Worm (Caenorhabditis elegans) whole organism, L2 larva: ENCODE results near the gene C49F5.8.

Source experiments
- C34F6.9 ChIP-seq: fragments of 150-350 bp; optimal IDR thresholded peaks from 2 replicates; lab custom pipeline; 2014; ENCODE audit warnings: missing biosample characterization, missing genetic modification characterization
- Y55F3AM.14 ChIP-seq: fragments of 200-800 bp; sonication (Bioruptor generic); optimal IDR thresholded peaks from 2 replicates; lab custom pipeline; 2018; ENCODE audit warnings: mild to moderate bottlenecking, missing genetic modification characterization, missing compliant biosample characterization
- ZK546.5 ChIP-seq: sonication (generic microtip); optimal IDR thresholded peaks from 2 replicates; lab custom pipeline; 2017; ENCODE audit warnings: missing biosample characterization, missing genetic modification characterization
- aly-2 ChIP-seq: fragments of 150-350 bp; optimal IDR thresholded peaks from 2 replicates; lab custom pipeline; 2014; ENCODE audit warnings: missing biosample characterization, missing genetic modification characterization
- ama-1 ChIP-seq: fragments of 150-350 bp; optimal IDR thresholded peaks from 2 replicates; lab custom pipeline; 2018; ENCODE audit warnings: inconsistent platforms
- blmp-1 ChIP-seq: sonication (generic microtip); optimal IDR thresholded peaks from 2 replicates; lab custom pipeline; 2017; ENCODE audit warnings: missing genetic modification characterization, mild to moderate bottlenecking, missing compliant biosample characterization, antibody characterized with exemption, moderate library complexity; ENCODE audit not compliant: insufficient read depth
- ceh-16 ChIP-seq: fragments of 150-350 bp; optimal IDR thresholded peaks from 2 replicates; lab custom pipeline; 2014; ENCODE audit warnings: missing biosample characterization, missing genetic modification characterization
- ceh-82 ChIP-seq: fragments of 150-350 bp; optimal IDR thresholded peaks from 2 replicates; lab custom pipeline; 2014; ENCODE audit warnings: missing biosample characterization, missing genetic modification characterization
- crh-2 ChIP-seq: sonication (generic microtip); optimal IDR thresholded peaks from 2 replicates; lab custom pipeline; 2017; ENCODE audit warnings: missing biosample characterization, missing genetic modification characterization
- dmd-4 ChIP-seq: sonication (generic microtip); optimal IDR thresholded peaks from 2 replicates; lab custom pipeline; 2017; ENCODE audit warnings: missing biosample characterization, missing genetic modification characterization
- egl-27 ChIP-seq: sonication (generic microtip); optimal IDR thresholded peaks from 3 replicates; lab custom pipeline; 2017; ENCODE audit warnings: missing biosample characterization, missing genetic modification reagents, missing genetic modification characterization
- elt-1 ChIP-seq: fragments of 150-350 bp; optimal IDR thresholded peaks from 2 replicates; lab custom pipeline; 2014; ENCODE audit warnings: missing biosample characterization, missing genetic modification characterization
- elt-3 ChIP-seq: sonication (generic microtip); optimal IDR thresholded peaks from 2 replicates; lab custom pipeline; 2017; ENCODE audit warnings: missing biosample characterization, missing genetic modification characterization
- fos-1 ChIP-seq: fragments of 150-350 bp; optimal IDR thresholded peaks from 2 replicates; lab custom pipeline; 2014; ENCODE audit warnings: missing biosample characterization, missing genetic modification characterization
- gmeb-1 ChIP-seq: fragments of 150-350 bp; optimal IDR thresholded peaks from 2 replicates; lab custom pipeline; 2014; ENCODE audit warnings: missing biosample characterization, missing genetic modification characterization
- lsy-2 ChIP-seq, 2 experiments: fragments of 150-350 bp in 1 of 2; sonication (generic microtip) in 1 of 2; optimal IDR thresholded peaks; 2 replicates each; lab custom pipeline; 2014 to 2017; ENCODE audit warnings: missing biosample characterization in 2 of 2, missing genetic modification characterization in 2 of 2
- mab-5 ChIP-seq: fragments of 150-350 bp; optimal IDR thresholded peaks from 2 replicates; lab custom pipeline; 2014; ENCODE audit warnings: missing biosample characterization, missing genetic modification characterization
- mbf-1 ChIP-seq: sonication (generic microtip); optimal IDR thresholded peaks from 2 replicates; lab custom pipeline; 2017; ENCODE audit warnings: missing biosample characterization, missing genetic modification characterization
- mdl-1 ChIP-seq, 2 experiments: fragments of 150-350 bp in 1 of 2; sonication (generic microtip) in 1 of 2; optimal IDR thresholded peaks; 2 replicates each; lab custom pipeline; 2017; ENCODE audit warnings: missing biosample characterization in 2 of 2, missing genetic modification characterization in 2 of 2
- nhr-10 ChIP-seq: sonication (generic microtip); optimal IDR thresholded peaks from 2 replicates; lab custom pipeline; 2017; ENCODE audit warnings: missing biosample characterization, missing genetic modification characterization
- nhr-11 ChIP-seq: fragments of 150-350 bp; optimal IDR thresholded peaks from 2 replicates; lab custom pipeline; 2014; ENCODE audit warnings: missing biosample characterization, missing genetic modification characterization
- nhr-12 ChIP-seq: fragments of 150-350 bp; optimal IDR thresholded peaks from 2 replicates; lab custom pipeline; 2014; ENCODE audit warnings: missing biosample characterization, missing genetic modification characterization
- nhr-129 ChIP-seq: fragments of 150-350 bp; optimal IDR thresholded peaks from 2 replicates; lab custom pipeline; 2014; ENCODE audit warnings: missing biosample characterization, missing genetic modification characterization
- nhr-21 ChIP-seq: fragments of 150-350 bp; optimal IDR thresholded peaks from 2 replicates; lab custom pipeline; 2014; ENCODE audit warnings: missing biosample characterization, missing genetic modification characterization
- nhr-23 ChIP-seq: fragments of 150-350 bp; optimal IDR thresholded peaks from 2 replicates; lab custom pipeline; 2014; ENCODE audit warnings: missing biosample characterization, missing genetic modification reagents, missing genetic modification characterization
- nhr-237 ChIP-seq: fragments of 150-350 bp; optimal IDR thresholded peaks from 2 replicates; lab custom pipeline; 2014; ENCODE audit warnings: missing biosample characterization, missing genetic modification characterization
- nhr-25 ChIP-seq: fragments of 150-350 bp; sonication (generic microtip); optimal IDR thresholded peaks from 3 replicates; lab custom pipeline; 2014; ENCODE audit warnings: missing biosample characterization, missing genetic modification characterization
- nhr-6 ChIP-seq: fragments of 150-350 bp; optimal IDR thresholded peaks from 2 replicates; lab custom pipeline; 2014; ENCODE audit warnings: missing biosample characterization, missing genetic modification characterization
- nhr-77 ChIP-seq: fragments of 150-350 bp; optimal IDR thresholded peaks from 2 replicates; lab custom pipeline; 2014; ENCODE audit warnings: missing biosample characterization, missing genetic modification characterization
- peb-1 ChIP-seq: fragments of 150-350 bp; optimal IDR thresholded peaks from 2 replicates; lab custom pipeline; 2014; ENCODE audit warnings: missing biosample characterization, missing genetic modification characterization
- sem-4 ChIP-seq: fragments of 150-350 bp; optimal IDR thresholded peaks from 2 replicates; lab custom pipeline; 2014; ENCODE audit warnings: missing biosample characterization, missing genetic modification reagents, missing genetic modification characterization
- sma-3 ChIP-seq: sonication (generic microtip); optimal IDR thresholded peaks from 2 replicates; lab custom pipeline; 2016; ENCODE audit warnings: missing genetic modification reagents, missing genetic modification characterization, missing compliant biosample characterization
- sma-9 ChIP-seq, 2 experiments: fragments of 150-350 bp in 1 of 2; sonication (generic microtip) in 1 of 2; optimal IDR thresholded peaks; 2 replicates each; lab custom pipeline; 2014 to 2016; ENCODE audit warnings: missing genetic modification characterization in 2 of 2, mild to moderate bottlenecking in 1 of 2, missing biosample characterization in 1 of 2, missing compliant biosample characterization in 1 of 2, missing genetic modification reagents in 1 of 2, moderate library complexity in 1 of 2
- unc-39 ChIP-seq: fragments of 150-350 bp; optimal IDR thresholded peaks from 2 replicates; lab custom pipeline; 2014; ENCODE audit warnings: missing biosample characterization, missing genetic modification characterization
- unc-55 ChIP-seq: fragments of 150-350 bp; sonication (generic microtip); optimal IDR thresholded peaks from 3 replicates; lab custom pipeline; 2014; ENCODE audit warnings: missing biosample characterization, missing genetic modification reagents, missing genetic modification characterization
- unc-62 ChIP-seq: fragments of 150-350 bp; optimal IDR thresholded peaks from 2 replicates; lab custom pipeline; 2014; ENCODE audit warnings: missing biosample characterization, missing genetic modification reagents, missing genetic modification characterization
- zag-1 ChIP-seq: fragments of 150-350 bp; optimal IDR thresholded peaks from 2 replicates; lab custom pipeline; 2014; ENCODE audit warnings: missing biosample characterization, missing genetic modification characterization
- ztf-1 ChIP-seq: fragments of 200-800 bp; sonication (Bioruptor generic); conservative IDR thresholded peaks from 2 replicates; pipeline ENCODE4 v1.3.6; 2022; ENCODE audit warnings: missing genetic modification characterization, missing compliant biosample characterization
- ztf-11 ChIP-seq: sonication (generic microtip); optimal IDR thresholded peaks from 2 replicates; lab custom pipeline; 2017; ENCODE audit warnings: missing biosample characterization, missing genetic modification characterization

Gene C49F5.8

DNA sequence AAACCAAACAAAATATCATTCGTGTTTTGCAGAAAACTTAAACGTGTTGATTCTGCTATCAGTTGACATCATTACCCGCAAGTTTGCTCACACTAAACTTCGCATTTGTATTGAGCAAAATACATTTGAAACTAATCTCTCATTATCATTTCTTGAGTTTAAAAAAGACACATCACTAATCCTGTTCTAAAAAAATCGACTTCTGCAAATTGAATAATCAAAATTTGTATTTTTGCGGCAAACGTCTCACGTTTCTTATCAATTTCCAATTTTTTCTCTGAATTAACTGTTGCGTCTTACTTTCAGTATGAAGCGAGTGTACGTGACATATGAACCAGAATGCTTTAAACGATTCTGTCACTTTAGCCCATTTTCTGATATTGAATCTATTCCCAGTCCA lies at the start of gene C49F5.8:
C49F5.8 (plus strand) TSS at position 301 of the 400 bp plus-strand sequence.
- TF ChIP-seq ceh-16 (tag; lab: Kevin White, UChicago) = no peak
- TF ChIP-seq mbf-1 (tag; lab: Kevin White, UChicago) = no peak
- no peak for TF ChIP-seq nhr-10 (tag; lab: Kevin White, UChicago)
- TF ChIP-seq unc-55 (GFP tag; lab: Kevin White, UChicago) = no peak
- TF ChIP-seq egl-27 (tag; lab: Kevin White, UChicago) = no peak
- no peak for TF ChIP-seq lsy-2 (tag; optimal IDR thresholded peaks at IDR 0.05; lab: Kevin White, UChicago)
- no peak for TF ChIP-seq elt-3
- TF ChIP-seq zag-1 = no peak
- TF ChIP-seq blmp-1 = no peak

DNA sequence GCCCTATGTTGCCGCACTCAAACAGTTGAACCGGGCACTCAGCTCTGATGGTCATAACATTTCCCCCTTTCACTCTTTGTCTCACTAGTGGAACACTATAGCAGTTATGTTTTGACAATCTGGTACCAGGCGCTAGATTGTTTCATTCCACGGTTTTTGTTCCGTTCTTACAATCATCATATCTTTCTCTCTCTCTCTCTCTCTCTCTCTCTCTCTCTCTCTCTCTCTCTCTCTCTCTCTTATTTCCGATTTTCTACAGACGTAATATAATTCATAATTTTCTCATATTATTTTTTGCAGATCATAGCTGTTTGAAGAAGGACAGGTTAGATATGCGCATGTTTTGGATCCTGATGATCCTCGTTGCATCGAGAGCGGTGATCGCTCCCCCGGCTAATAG lies 46.1 kb upstream of the C49F5.8 start, which contains the start of gene Y62H9A.12:
Y62H9A.12 (plus strand) TSS at position 301 of the 400 bp plus-strand sequence.
- TF ChIP-seq nhr-6 (tag; lab: Kevin White, UChicago) (no peak), nhr-21 (tag; lab: Kevin White, UChicago) (no peak), mab-5 (no peak), nhr-12 (tag; lab: Kevin White, UChicago) (no peak), unc-62 (GFP tag; lab: Kevin White, UChicago) (no peak), C34F6.9 (no peak), elt-3 (no peak), unc-39 (tag; lab: Kevin White, UChicago) (no peak), sem-4 (tag; lab: Kevin White, UChicago) (no peak), ztf-11 (tag; lab: Kevin White, UChicago) (no peak), lsy-2 (tag; optimal IDR thresholded peaks at IDR 0.05; lab: Kevin White, UChicago) (no peak), nhr-129 (tag; lab: Kevin White, UChicago) (no peak), nhr-10 (tag; lab: Kevin White, UChicago) (no peak), ceh-82 (tag; lab: Kevin White, UChicago) (no peak), mbf-1 (tag; lab: Kevin White, UChicago) (no peak), nhr-11 (tag; lab: Kevin White, UChicago) (no peak), elt-1 (tag; lab: Kevin White, UChicago) (no peak), ama-1 (lab: Kevin White, UChicago) (no peak), crh-2 (no peak)

DNA sequence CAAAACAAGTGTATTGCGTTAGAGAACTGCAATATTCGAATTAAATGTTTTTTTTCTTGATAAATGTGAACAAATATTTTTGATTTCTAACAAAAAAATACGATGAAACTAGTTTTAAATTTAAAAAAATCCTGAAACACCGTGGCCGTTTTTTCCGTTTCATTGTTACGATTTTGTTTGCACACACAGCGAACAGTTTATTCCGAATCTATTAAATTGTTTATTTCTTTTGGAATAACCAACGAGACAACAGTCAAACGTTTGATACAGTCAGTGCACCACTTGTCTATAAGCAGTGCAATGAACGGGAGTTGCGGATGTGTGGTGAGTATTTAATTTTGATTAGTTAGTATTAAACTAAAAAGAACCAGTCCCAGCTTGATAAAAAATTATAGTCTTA lies 43.2 kb upstream of the C49F5.8 start, which contains the start of gene Y62H9A.13:
Y62H9A.13 (plus strand) TSS at position 301 of the 400 bp plus-strand sequence.
- no peak for TF ChIP-seq aly-2 (tag; lab: Kevin White, UChicago)
- TF ChIP-seq nhr-237 = no peak
- TF ChIP-seq unc-62 (GFP tag; lab: Kevin White, UChicago) = no peak
- no peak for TF ChIP-seq egl-27 (tag; lab: Kevin White, UChicago)
- TF ChIP-seq nhr-23 (tag; lab: Kevin White, UChicago) = no peak
- no peak for TF ChIP-seq ceh-82 (tag; lab: Kevin White, UChicago)
- TF ChIP-seq dmd-4 (tag; lab: Kevin White, UChicago) = no peak
- TF ChIP-seq mdl-1 (tag; optimal IDR thresholded peaks at IDR 0.05; lab: Kevin White, UChicago) = no peak

DNA sequence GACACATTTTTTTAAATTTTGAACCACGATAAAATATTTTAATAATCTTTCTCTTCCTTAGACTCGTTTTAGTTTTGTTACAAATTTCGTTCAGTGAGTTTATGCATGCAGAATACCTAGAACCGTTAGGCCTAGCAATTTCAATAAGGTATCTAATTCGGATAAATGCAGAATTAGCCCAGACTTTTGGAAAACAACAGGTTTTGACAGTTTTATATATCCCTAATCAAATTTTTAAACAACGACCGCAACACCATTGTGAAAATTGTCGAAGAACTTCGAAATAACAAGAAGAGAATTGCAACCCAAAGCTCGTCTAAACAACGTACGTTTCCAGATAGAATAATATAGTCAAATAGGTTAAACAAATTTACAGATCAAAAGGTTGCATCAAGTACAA lies 41.9 kb upstream of the C49F5.8 start, which contains the start of gene Y62H9A.16:
Y62H9A.16 (plus strand) TSS at position 301 of the 400 bp plus-strand sequence.
- TF ChIP-seq gmeb-1 (tag; lab: Kevin White, UChicago) = no peak
- TF ChIP-seq nhr-237 = no peak
- no peak for TF ChIP-seq ceh-82 (tag; lab: Kevin White, UChicago)
- TF ChIP-seq nhr-25 = no peak
- TF ChIP-seq mdl-1 (tag; optimal IDR thresholded peaks at IDR 0.05; lab: Kevin White, UChicago) = no peak
- no peak for TF ChIP-seq nhr-129 (tag; lab: Kevin White, UChicago)
- TF ChIP-seq fos-1 (tag; lab: Kevin White, UChicago) = no peak
- TF ChIP-seq ZK546.5 (tag; lab: Kevin White, UChicago) = no peak
- TF ChIP-seq sma-9 (GFP tag; optimal IDR thresholded peaks at IDR 0.05; lab: Kevin White, UChicago) = no peak
- no peak for TF ChIP-seq sma-9 (tag; optimal IDR thresholded peaks at IDR 0.05; lab: Kevin White, UChicago)
- TF ChIP-seq lsy-2 (tag; optimal IDR thresholded peaks at IDR 0.05; lab: Kevin White, UChicago) = no peak
- no peak for TF ChIP-seq sma-3 (GFP tag; lab: Kevin White, UChicago)
- no peak for TF ChIP-seq zag-1
- no peak for TF ChIP-seq ztf-1 (GFP tag; lab: Robert Waterston, UW)
- no peak for TF ChIP-seq crh-2
- no peak for TF ChIP-seq Y55F3AM.14
- no peak for TF ChIP-seq nhr-12 (tag; lab: Kevin White, UChicago)
- TF ChIP-seq elt-1 (tag; lab: Kevin White, UChicago) = no peak
- TF ChIP-seq nhr-77 = no peak
- TF ChIP-seq peb-1 (tag; lab: Kevin White, UChicago) = no peak
- TF ChIP-seq elt-3 = no peak
